Fruit fly (Drosophila melanogaster) whole organism, wandering third instar larva: ENCODE results near the gene CG14258.

Experiments
- Abd-B ChIP-seq: fragments of >200 bp; optimal IDR thresholded peaks from 2 replicates; lab custom pipeline; 2017; ENCODE audit warnings: missing biosample characterization, missing genetic modification characterization
- CG9705 ChIP-seq: fragments of 200-800 bp; sonication (Bioruptor generic); optimal IDR thresholded peaks from 2 replicates; lab custom pipeline; 2018; ENCODE audit warnings: missing biosample characterization, mild to moderate bottlenecking, missing genetic modification characterization
- Dfd ChIP-seq: fragments of >200 bp; optimal IDR thresholded peaks from 2 replicates; lab custom pipeline; 2017; ENCODE audit warnings: missing biosample characterization, missing genetic modification characterization
- HLH106 ChIP-seq: fragments of 200-800 bp; optimal IDR thresholded peaks from 3 replicates; lab custom pipeline; 2019; ENCODE audit warnings: missing biosample characterization, mild to moderate bottlenecking, missing genetic modification characterization, moderate library complexity
- Hr78 ChIP-seq: fragments of >200 bp; optimal IDR thresholded peaks from 2 replicates; lab custom pipeline; 2017; ENCODE audit warnings: missing biosample characterization, missing genetic modification characterization
- Myc ChIP-seq: fragments of >200 bp; optimal IDR thresholded peaks from 2 replicates; lab custom pipeline; 2017
- br ChIP-seq: fragments of 200-800 bp; sonication (Bioruptor generic); optimal IDR thresholded peaks from 2 replicates; lab custom pipeline; 2016; ENCODE audit warnings: missing biosample characterization, missing genetic modification characterization
- brk ChIP-seq: fragments of 200-800 bp; sonication (Bioruptor generic); optimal IDR thresholded peaks from 2 replicates; lab custom pipeline; 2016; ENCODE audit warnings: missing biosample characterization, mild to moderate bottlenecking, missing genetic modification characterization
- dsf ChIP-seq: sonication (Bioruptor generic); optimal IDR thresholded peaks from 2 replicates; lab custom pipeline; 2016; ENCODE audit warnings: missing biosample characterization, missing genetic modification characterization, borderline replicate concordance
- fru ChIP-seq: fragments of 200-800 bp; sonication (Bioruptor generic); optimal IDR thresholded peaks from 3 replicates; lab custom pipeline; 2016; ENCODE audit warnings: missing biosample characterization, mild to moderate bottlenecking, missing genetic modification characterization
- lola ChIP-seq: fragments of >200 bp; optimal IDR thresholded peaks from 2 replicates; lab custom pipeline; 2017; ENCODE audit warnings: missing biosample characterization, missing genetic modification characterization
- pan ChIP-seq: fragments of >200 bp; optimal IDR thresholded peaks from 2 replicates; lab custom pipeline; 2017
- usp ChIP-seq: fragments of >200 bp; optimal IDR thresholded peaks from 2 replicates; lab custom pipeline; 2017; ENCODE audit warnings: missing biosample characterization, missing genetic modification characterization

dm6 chr3R:27076618-27077017 lies 16.3 kb upstream of the CG14258 start:
- no peak for TF ChIP-seq pan (lab: Kevin White, UChicago)
- TF ChIP-seq Myc (lab: Kevin White, UChicago): no peak
- TF ChIP-seq Hr78 (GFP tag; lab: Kevin White, UChicago): no peak
- TF ChIP-seq dsf (GFP tag; lab: Kevin White, UChicago): no peak
- no peak for TF ChIP-seq Abd-B (GFP tag; lab: Kevin White, UChicago)
- no peak for TF ChIP-seq lola (GFP tag; lab: Kevin White, UChicago)
- TF ChIP-seq br (GFP tag; lab: Kevin White, UChicago): no peak
- no peak for TF ChIP-seq CG9705 (GFP tag; lab: Kevin White, UChicago)
- TF ChIP-seq Dfd (GFP tag; lab: Kevin White, UChicago): no peak
- no peak for TF ChIP-seq HLH106
- no peak for TF ChIP-seq brk
- TF ChIP-seq usp (GFP tag; lab: Kevin White, UChicago): no peak
- TF ChIP-seq fru: no peak
